Worm (Caenorhabditis elegans): Measurements from ENCODE around the gene ccd-5.
A peak's percentile ranks its signal among the peaks of the same experiment; 100 is the strongest.

The ccd-5 gene

ce11 chrX:2569040-2569439 lies 3.4 kb downstream of the ccd-5 start (continued):
- no peak for TF ChIP-seq snpc-4 (GFP tag; optimal IDR thresholded peaks at IDR 0.05)
- no peak for TF ChIP-seq snpc-4 (tag; optimal IDR thresholded peaks at IDR 0.05)
- no peak for TF ChIP-seq mcd-1 (GFP tag; IDR thresholded peaks at IDR 0.05)
- no peak for TF ChIP-seq cebp-2 (GFP tag; IDR thresholded peaks at IDR 0.05)
- peak; percentile 55 for TF ChIP-seq madf-10 (tag; optimal IDR thresholded peaks at IDR 0.05)
- TF ChIP-seq ztf-22 (GFP tag; optimal IDR thresholded peaks at IDR 0.05) = peak; percentile 73
- TF ChIP-seq bed-2 (GFP tag; IDR thresholded peaks at IDR 0.05) = no peak
- TF ChIP-seq rec-8 (tag; optimal IDR thresholded peaks at IDR 0.05) = no peak
- no peak for TF ChIP-seq ztf-28 (GFP tag; IDR thresholded peaks at IDR 0.05)
- TF ChIP-seq xnd-1 (tag; optimal IDR thresholded peaks at IDR 0.05) = no peak
- TF ChIP-seq aptf-3 (GFP tag; IDR thresholded peaks at IDR 0.05) = no peak
- TF ChIP-seq unc-62 (GFP tag; optimal IDR thresholded peaks at IDR 0.05) = no peak
- TF ChIP-seq somi-1 (GFP tag; optimal IDR thresholded peaks at IDR 0.05) = no peak
- TF ChIP-seq ztf-26 (tag; optimal IDR thresholded peaks at IDR 0.05) = no peak
- no peak for TF ChIP-seq ceh-79 (tag; optimal IDR thresholded peaks at IDR 0.05)
- TF ChIP-seq ztf-25 (GFP tag; IDR thresholded peaks at IDR 0.05) = no peak
- TF ChIP-seq rpc-1 (optimal IDR thresholded peaks at IDR 0.05) = no peak
- no peak for TF ChIP-seq rpc-1 (tag; optimal IDR thresholded peaks at IDR 0.05)
- no peak for TF ChIP-seq C17E4.6 (GFP tag; IDR thresholded peaks at IDR 0.05)
- TF ChIP-seq ZK185.1 (tag; optimal IDR thresholded peaks at IDR 0.05; ENCODE audit: poor library complexity, severe bottlenecking) = peak; percentile 6
- TF ChIP-seq nhr-80 (tag; optimal IDR thresholded peaks at IDR 0.05) = peak; percentile 99
- TF ChIP-seq Y79H2A.3 (GFP tag; conservative IDR thresholded peaks at IDR 0.05) = no peak
- TF ChIP-seq ceh-58 (GFP tag; IDR thresholded peaks at IDR 0.05) = no peak
- no peak for TF ChIP-seq T26A5.8 (tag; optimal IDR thresholded peaks at IDR 0.05)
- TF ChIP-seq lsy-27 (tag; optimal IDR thresholded peaks at IDR 0.05; ENCODE audit: borderline replicate concordance, insufficient read depth) = no peak
- no peak for TF ChIP-seq tbx-9 (tag; optimal IDR thresholded peaks at IDR 0.05; ENCODE audit: borderline replicate concordance)
- TF ChIP-seq Y53G8AR.9 (GFP tag; conservative IDR thresholded peaks at IDR 0.05) = 0 out of 2 replicates have a peak, but pooled peaks have one; percentile 46
- TF ChIP-seq athp-1 (tag; optimal IDR thresholded peaks at IDR 0.05) = no peak
- TF ChIP-seq zfh-2 (GFP tag; conservative IDR thresholded peaks at IDR 0.05) = no peak
- no peak for TF ChIP-seq F10E7.11 (tag; optimal IDR thresholded peaks at IDR 0.05)
- peak; percentile 84 for TF ChIP-seq nfyb-1 (GFP tag; IDR thresholded peaks at IDR 0.05)
- peak; percentile 42 for TF ChIP-seq nhr-90 (tag; optimal IDR thresholded peaks at IDR 0.05)
- TF ChIP-seq atf-7 (tag; optimal IDR thresholded peaks at IDR 0.05) = peak; percentile 72
- no peak for TF ChIP-seq ztf-18 (tag; optimal IDR thresholded peaks at IDR 0.05)
- no peak for TF ChIP-seq hmg-20 (GFP tag; IDR thresholded peaks at IDR 0.05)
- no peak for TF ChIP-seq sea-2 (GFP tag; IDR thresholded peaks at IDR 0.05)
- TF ChIP-seq lin-54 (GFP tag; optimal IDR thresholded peaks at IDR 0.05) = no peak
- TF ChIP-seq egl-44 (GFP tag; IDR thresholded peaks at IDR 0.05) = no peak
- no peak for TF ChIP-seq nfya-1 (tag; optimal IDR thresholded peaks at IDR 0.05; ENCODE audit: borderline replicate concordance, insufficient read depth)
- no peak for TF ChIP-seq Y95B8A.8 (GFP tag; IDR thresholded peaks at IDR 0.05)
- peak; percentile 37 for TF ChIP-seq tbp1 (GFP tag; optimal IDR thresholded peaks at IDR 0.05)
- TF ChIP-seq K12H6.12 (tag; optimal IDR thresholded peaks at IDR 0.05) = no peak
- TF ChIP-seq pbrm-1 (GFP tag; IDR thresholded peaks at IDR 0.05) = no peak
- no peak for TF ChIP-seq let-526 (GFP tag; IDR thresholded peaks at IDR 0.05)
- no peak for TF ChIP-seq ama-1 (optimal IDR thresholded peaks at IDR 0.05)
- no peak for TF ChIP-seq ama-1 (GFP tag; optimal IDR thresholded peaks at IDR 0.05)
- no peak for TF ChIP-seq unc-130 (GFP tag; optimal IDR thresholded peaks at IDR 0.05)
- TF ChIP-seq ztf-6 (GFP tag; IDR thresholded peaks at IDR 0.05) = no peak
- no peak for TF ChIP-seq ceh-91 (GFP tag; IDR thresholded peaks at IDR 0.05)
- TF ChIP-seq F49E8.2 (tag; optimal IDR thresholded peaks at IDR 0.05; ENCODE audit: insufficient read depth) = no peak
- TF ChIP-seq fkh-3 (tag; optimal IDR thresholded peaks at IDR 0.05) = no peak
